Fruit fly (Drosophila melanogaster): ENCODE data around the gene sowah.
A peak's percentile ranks its signal among the peaks of the same experiment; 100 is the strongest.

The sowah gene

DNA sequence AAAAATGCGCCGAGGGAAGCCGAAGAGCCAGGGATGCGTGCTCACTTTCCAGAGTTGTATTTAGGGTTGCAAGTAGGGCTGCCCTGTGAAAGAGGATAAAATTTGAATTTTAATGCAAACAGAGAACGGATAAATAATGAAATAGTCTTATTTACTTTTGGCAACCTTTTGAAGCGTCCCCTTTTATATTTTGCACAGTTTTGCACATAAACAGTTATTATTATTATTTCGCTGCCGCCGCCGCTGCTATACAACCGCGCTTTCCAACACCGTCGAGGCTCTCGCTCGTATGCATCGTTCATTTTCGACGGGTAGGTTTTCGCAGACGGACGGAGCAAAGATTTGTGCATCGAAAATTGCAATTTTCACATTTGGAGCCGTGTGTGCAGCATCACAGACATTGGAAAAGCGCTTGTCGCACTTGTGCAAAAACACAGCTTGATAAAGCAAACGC is 57.6 kb downstream of the sowah start, which contains the start of the genes sti and tral (continued):
- TF ChIP-seq CG7271 (tag; optimal IDR thresholded peaks at IDR 0.05): peak; percentile 45
- TF ChIP-seq CG13287 (GFP tag; IDR thresholded peaks at IDR 0.05; ENCODE audit: partially characterized antibody): peak; percentile 44; the same call in 1 of the 2 replicates
- TF ChIP-seq Chrac-16 (GFP tag; optimal IDR thresholded peaks at IDR 0.05): peak; percentile 92
- TF ChIP-seq CG6854 (GFP tag; optimal IDR thresholded peaks at IDR 0.05): peak; percentile 58
- peak; percentile 74 for TF ChIP-seq CG8765 (GFP tag; IDR thresholded peaks at IDR 0.05)
- TF ChIP-seq CG8359 (GFP tag; optimal IDR thresholded peaks at IDR 0.05; ENCODE audit: borderline replicate concordance): peak; percentile 59
- TF ChIP-seq Awh (GFP tag; IDR thresholded peaks at IDR 0.05): peak; percentile 61
- TF ChIP-seq CG3407 (GFP tag; optimal IDR thresholded peaks at IDR 0.05): peak; percentile 82
- TF ChIP-seq Bgb (GFP tag; IDR thresholded peaks at IDR 0.05; ENCODE audit: partially characterized antibody): no peak
- TF ChIP-seq CG2712 (tag; optimal IDR thresholded peaks at IDR 0.05): peak; percentile 84
- TF ChIP-seq ranshi (GFP tag; IDR thresholded peaks at IDR 0.05): peak; percentile 86
- TF ChIP-seq Hmx (GFP tag; optimal IDR thresholded peaks at IDR 0.05): peak; percentile 55
- peak; percentile 95 for TF ChIP-seq tin (GFP tag; optimal IDR thresholded peaks at IDR 0.05)
- TF ChIP-seq D19B (GFP tag; optimal IDR thresholded peaks at IDR 0.05): peak; percentile 76
- peak; percentile 71 for TF ChIP-seq CG6254 (GFP tag; optimal IDR thresholded peaks at IDR 0.05)
- TF ChIP-seq ac (GFP tag; optimal IDR thresholded peaks at IDR 0.05): peak; percentile 16
- TF ChIP-seq fd102C (GFP tag; optimal IDR thresholded peaks at IDR 0.05): peak; percentile 44
- TF ChIP-seq Dad (GFP tag; optimal IDR thresholded peaks at IDR 0.05): peak; percentile 91
- peak; percentile 52 for TF ChIP-seq CG6654 (GFP tag; optimal IDR thresholded peaks at IDR 0.05)
- peak; percentile 90 for TF ChIP-seq CG12391 (tag; optimal IDR thresholded peaks at IDR 0.05)
- TF ChIP-seq Hr51 (GFP tag; optimal IDR thresholded peaks at IDR 0.05): peak; percentile 79 to 96
- TF ChIP-seq pfk (GFP tag; optimal IDR thresholded peaks at IDR 0.05): peak; percentile 54
- peak; percentile 57 for TF ChIP-seq gsb (GFP tag; IDR thresholded peaks at IDR 0.05)
- no peak; the same call in 1 of the 2 replicates for TF ChIP-seq GATAe (GFP tag; conservative IDR thresholded peaks at IDR 0.05)
- TF ChIP-seq Doc3 (GFP tag; IDR thresholded peaks at IDR 0.05; ENCODE audit: partially characterized antibody): no peak
- peak; percentile 77 for TF ChIP-seq CG18764 (GFP tag; optimal IDR thresholded peaks at IDR 0.05)
- peak; percentile 90 for TF ChIP-seq CG12744 (GFP tag; optimal IDR thresholded peaks at IDR 0.05)
- no peak for TF ChIP-seq pan (optimal IDR thresholded peaks at IDR 0.05)
- peak in 1 of 2 experiments; percentile 86 for TF ChIP-seq pan (GFP tag; optimal IDR thresholded peaks at IDR 0.05 in 1 of 2, IDR thresholded peaks at IDR 0.05 in 1 of 2)
- peak; percentile 66 for TF ChIP-seq CG3995 (GFP tag; optimal IDR thresholded peaks at IDR 0.05)
- peak; percentile 83 for TF ChIP-seq kay (GFP tag; optimal IDR thresholded peaks at IDR 0.05)
- TF ChIP-seq CG1792 (GFP tag; optimal IDR thresholded peaks at IDR 0.05): peak; percentile 84
- peak; percentile 39 for TF ChIP-seq CG2875 (GFP tag; optimal IDR thresholded peaks at IDR 0.05)
- TF ChIP-seq CG10543 (GFP tag; optimal IDR thresholded peaks at IDR 0.05): peak; percentile 96
- TF ChIP-seq CG13775 (GFP tag; optimal IDR thresholded peaks at IDR 0.05): peak; percentile 92
- TF ChIP-seq schlank (tag; optimal IDR thresholded peaks at IDR 0.05): peak; percentile 72
- TF ChIP-seq CG4854 (GFP tag; optimal IDR thresholded peaks at IDR 0.05): peak; percentile 88
- peak; percentile 87 for TF ChIP-seq dm (GFP tag; optimal IDR thresholded peaks at IDR 0.05)
- peak; percentile 62 for TF ChIP-seq Ravus (GFP tag; IDR thresholded peaks at IDR 0.05)
- TF ChIP-seq HLH3B (GFP tag; IDR thresholded peaks at IDR 0.05): peak; percentile 80
- peak; percentile 93 to 96 for TF ChIP-seq dpn (GFP tag; optimal IDR thresholded peaks at IDR 0.05)
- peak; percentile 58 for TF ChIP-seq CG1529 (GFP tag; optimal IDR thresholded peaks at IDR 0.05)
- peak; percentile 43; the same call in 1 of the 3 replicates for TF ChIP-seq knrl (GFP tag; IDR thresholded peaks at IDR 0.05; ENCODE audit: partially characterized antibody)
- TF ChIP-seq jigr1 (GFP tag; IDR thresholded peaks at IDR 0.05): peak; percentile 38; the same call in 1 of the 3 replicates
- peak; percentile 74 for TF ChIP-seq E2f1 (GFP tag; IDR thresholded peaks at IDR 0.05)
- no peak for TF ChIP-seq usp (GFP tag; optimal IDR thresholded peaks at IDR 0.05)
- peak; percentile 92 for TF ChIP-seq CG9817 (tag; optimal IDR thresholded peaks at IDR 0.05)
- peak; percentile 97 for TF ChIP-seq mam (GFP tag; optimal IDR thresholded peaks at IDR 0.05)
- peak; percentile 83 for TF ChIP-seq CG10366 (GFP tag; IDR thresholded peaks at IDR 0.05)
- TF ChIP-seq CG2120 (GFP tag; optimal IDR thresholded peaks at IDR 0.05): peak; percentile 97
